Worm (Caenorhabditis elegans) whole organism, midembryonic: ENCODE data around the gene F27C8.2.

Experiments used
- T22C8.4 ChIP-seq: fragments of 200-800 bp; sonication (Bioruptor generic); IDR thresholded peaks from 2 replicates; pipeline ENCODE4 v1.3.6; 2022; ENCODE audit warnings: missing genetic modification characterization, missing compliant biosample characterization
- cog-1 ChIP-seq: sonication (generic microtip); optimal IDR thresholded peaks from 2 replicates; lab custom pipeline; 2016; ENCODE audit warnings: missing genetic modification characterization, missing compliant biosample characterization
- flt-1 ChIP-seq: fragments of 200-800 bp; sonication (Bioruptor generic); IDR thresholded peaks from 2 replicates; pipeline ENCODE4 v1.3.6; 2022; ENCODE audit warnings: missing genetic modification characterization, missing compliant biosample characterization
- klf-2 ChIP-seq: fragments of 200-800 bp; sonication (Bioruptor generic); conservative IDR thresholded peaks from 2 replicates; pipeline ENCODE4 v1.3.6; 2022; ENCODE audit warnings: missing genetic modification reagents, missing genetic modification characterization, missing compliant biosample characterization
- med-1 ChIP-seq: sonication (generic microtip); optimal IDR thresholded peaks from 2 replicates; lab custom pipeline; 2017; ENCODE audit warnings: missing genetic modification characterization, mild to moderate bottlenecking, missing compliant biosample characterization, antibody characterized with exemption, missing genetic modification reagents; ENCODE audit not compliant: insufficient read depth
- ref-1 ChIP-seq: fragments of 200-800 bp; sonication (Bioruptor generic); conservative IDR thresholded peaks from 2 replicates; pipeline ENCODE4 v1.3.6; 2022; ENCODE audit warnings: missing genetic modification reagents, missing genetic modification characterization, missing compliant biosample characterization
- tab-1 ChIP-seq: fragments of 200-800 bp; sonication (Bioruptor generic); IDR thresholded peaks from 2 replicates; pipeline ENCODE4 v1.3.6; 2022; ENCODE audit warnings: missing genetic modification characterization, missing compliant biosample characterization
- ztf-23 ChIP-seq: fragments of 200-800 bp; sonication (Bioruptor generic); IDR thresholded peaks from 2 replicates; pipeline ENCODE4 v1.3.6; 2022; ENCODE audit warnings: missing genetic modification reagents, missing genetic modification characterization, missing compliant biosample characterization
- ztf-29 ChIP-seq: fragments of 200-800 bp; sonication (Bioruptor generic); IDR thresholded peaks from 2 replicates; pipeline ENCODE4 v1.3.6; 2022; ENCODE audit warnings: missing genetic modification reagents, missing genetic modification characterization, missing compliant biosample characterization

ce11 chrIV:9632094-9632493 is 35.9 kb downstream of the F27C8.2 start:
- TF ChIP-seq ref-1 (GFP tag; lab: Robert Waterston, UW) (no peak), klf-2 (no peak), T22C8.4 (GFP tag; lab: Robert Waterston, UW) (no peak), tab-1 (GFP tag; lab: Robert Waterston, UW) (no peak), ztf-29 (GFP tag; lab: Robert Waterston, UW) (no peak), ztf-23 (GFP tag; lab: Robert Waterston, UW) (no peak), med-1 (GFP tag; lab: Kevin White, UChicago) (no peak), flt-1 (GFP tag; lab: Robert Waterston, UW) (no peak), cog-1 (no peak)
